Worm (Caenorhabditis elegans): ENCODE data around the gene msrp-5.
"Not testable (repeated sequence)": the region's sequence is repeated elsewhere in the genome, so short reads cannot be mapped to it uniquely, and the experiment has no call there.

msrp-5 gene

DNA sequence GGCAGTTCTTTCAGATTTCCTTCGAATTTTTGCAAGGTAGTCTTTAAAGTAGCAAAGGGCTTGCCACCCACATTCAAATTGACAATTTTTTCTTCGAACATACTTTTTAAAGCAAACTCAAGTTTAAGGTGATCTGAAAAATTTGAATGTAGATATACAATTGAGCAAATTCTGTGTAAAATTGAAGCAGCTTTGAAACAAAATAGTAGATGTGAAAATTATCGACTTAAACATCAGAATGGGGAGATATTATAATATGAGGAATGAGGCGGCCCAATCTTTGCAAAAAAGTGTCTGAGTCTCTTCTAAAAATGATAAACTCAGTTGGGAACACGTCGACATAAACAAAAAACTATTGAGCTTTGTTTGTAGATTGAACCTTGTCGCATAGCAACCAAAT is 27.8 kb downstream of the msrp-5 start, which contains the start of gene F22E5.11:
TSS of gene F22E5.11 (minus strand) at position 101 of the 400 bp plus-strand sequence.
- no peak for TF ChIP-seq nhr-237 (tag; optimal IDR thresholded peaks at IDR 0.05)
- no peak for TF ChIP-seq snpc-4 (tag; optimal IDR thresholded peaks at IDR 0.05)
- TF ChIP-seq unc-120 (tag; optimal IDR thresholded peaks at IDR 0.05; ENCODE audit: poor library complexity, severe bottlenecking): no peak
- TF ChIP-seq lin-32 (GFP tag; optimal IDR thresholded peaks at IDR 0.05): no peak
- no peak for TF ChIP-seq tbx-8 (GFP tag; optimal IDR thresholded peaks at IDR 0.05)
- no peak for TF ChIP-seq sptf-1 (tag; optimal IDR thresholded peaks at IDR 0.05)
- TF ChIP-seq mls-2 (tag; optimal IDR thresholded peaks at IDR 0.05): no peak
- TF ChIP-seq ceh-83 (GFP tag; optimal IDR thresholded peaks at IDR 0.05): no peak
- TF ChIP-seq zip-8 (tag; optimal IDR thresholded peaks at IDR 0.05): no peak
- no peak for TF ChIP-seq elt-1 (tag; optimal IDR thresholded peaks at IDR 0.05; ENCODE audit: borderline replicate concordance, insufficient read depth)
- TF ChIP-seq lsy-2 (tag; optimal IDR thresholded peaks at IDR 0.05): no peak
- no peak for TF ChIP-seq nhr-76 (tag; optimal IDR thresholded peaks at IDR 0.05)
- no peak for TF ChIP-seq nhr-12 (tag; optimal IDR thresholded peaks at IDR 0.05)
- TF ChIP-seq ceh-39 (tag; optimal IDR thresholded peaks at IDR 0.05): no peak
- no peak for TF ChIP-seq ztf-11 (tag; optimal IDR thresholded peaks at IDR 0.05)
- no peak for TF ChIP-seq unc-62 (GFP tag; optimal IDR thresholded peaks at IDR 0.05)

DNA sequence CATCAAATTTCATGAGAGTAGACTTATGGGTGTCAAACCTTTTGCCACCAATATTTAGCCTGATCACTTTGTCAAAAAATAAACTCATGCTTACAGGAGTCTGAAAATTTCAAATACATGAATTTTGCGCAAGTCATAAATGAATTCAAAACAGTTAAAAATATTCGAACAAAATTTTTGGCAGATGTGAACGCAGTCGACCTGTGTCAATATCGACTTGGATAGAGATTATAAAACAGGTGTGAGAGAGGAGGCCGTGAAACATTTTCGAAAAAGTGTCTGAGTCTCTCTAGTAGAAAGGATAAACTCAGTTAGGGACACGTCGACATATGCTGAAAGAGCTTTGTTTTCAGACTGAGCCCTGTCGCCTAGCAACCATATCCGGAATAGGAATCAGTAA is 30.0 kb downstream of the msrp-5 start, which contains the start of gene F22E5.12:
TSS of gene F22E5.12 (minus strand) at position 101 of the 400 bp plus-strand sequence.
- not testable (repeated sequence) for TF ChIP-seq tbx-8 (GFP tag; optimal IDR thresholded peaks at IDR 0.05); ztf-11 (tag; optimal IDR thresholded peaks at IDR 0.05); cnd-1 (tag; optimal IDR thresholded peaks at IDR 0.05)

DNA sequence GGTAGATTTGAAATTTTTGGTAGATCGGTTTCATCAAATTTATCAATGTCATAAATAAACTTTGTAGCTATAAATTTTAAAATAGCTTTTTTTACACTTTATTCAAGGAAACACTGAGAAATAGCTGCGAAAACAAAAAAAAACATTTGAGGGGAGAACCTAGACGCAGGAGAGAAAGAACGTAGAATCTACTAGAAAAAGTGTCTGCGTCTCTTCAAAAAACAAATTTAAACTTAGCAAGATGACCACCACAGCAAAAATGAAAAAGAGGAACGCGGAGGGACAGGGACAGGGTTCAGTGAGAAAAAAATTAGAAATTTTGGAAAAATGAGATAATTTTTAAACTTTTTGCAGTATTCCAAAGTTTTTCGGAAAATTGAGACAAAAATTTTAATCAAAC is 32.3 kb downstream of the msrp-5 start:
- no peak for TF ChIP-seq ztf-11 (tag; optimal IDR thresholded peaks at IDR 0.05)
- TF ChIP-seq pha-4 (tag; optimal IDR thresholded peaks at IDR 0.05): no peak
- no peak for TF ChIP-seq ceh-83 (GFP tag; optimal IDR thresholded peaks at IDR 0.05)
- TF ChIP-seq sem-2 (GFP tag; optimal IDR thresholded peaks at IDR 0.05): no peak
- TF ChIP-seq ham-2 (GFP tag; optimal IDR thresholded peaks at IDR 0.05): no peak
- no peak for TF ChIP-seq unc-120 (tag; optimal IDR thresholded peaks at IDR 0.05; ENCODE audit: poor library complexity, severe bottlenecking)
- TF ChIP-seq nhr-28 (tag; optimal IDR thresholded peaks at IDR 0.05): no peak
- TF ChIP-seq elt-1 (tag; optimal IDR thresholded peaks at IDR 0.05; ENCODE audit: borderline replicate concordance, insufficient read depth): no peak
- no peak for TF ChIP-seq mep-1 (tag; optimal IDR thresholded peaks at IDR 0.05)
- no peak for TF ChIP-seq zip-8 (tag; optimal IDR thresholded peaks at IDR 0.05)
- TF ChIP-seq nhr-2 (tag; optimal IDR thresholded peaks at IDR 0.05): no peak
- no peak for TF ChIP-seq cnd-1 (tag; optimal IDR thresholded peaks at IDR 0.05)
- TF ChIP-seq sptf-1 (tag; optimal IDR thresholded peaks at IDR 0.05): no peak
- TF ChIP-seq mls-2 (tag; optimal IDR thresholded peaks at IDR 0.05): no peak
- TF ChIP-seq elt-3 (tag; optimal IDR thresholded peaks at IDR 0.05): no peak
- TF ChIP-seq ceh-43 (GFP tag; optimal IDR thresholded peaks at IDR 0.05): no peak
- TF ChIP-seq nhr-12 (tag; optimal IDR thresholded peaks at IDR 0.05): no peak

DNA sequence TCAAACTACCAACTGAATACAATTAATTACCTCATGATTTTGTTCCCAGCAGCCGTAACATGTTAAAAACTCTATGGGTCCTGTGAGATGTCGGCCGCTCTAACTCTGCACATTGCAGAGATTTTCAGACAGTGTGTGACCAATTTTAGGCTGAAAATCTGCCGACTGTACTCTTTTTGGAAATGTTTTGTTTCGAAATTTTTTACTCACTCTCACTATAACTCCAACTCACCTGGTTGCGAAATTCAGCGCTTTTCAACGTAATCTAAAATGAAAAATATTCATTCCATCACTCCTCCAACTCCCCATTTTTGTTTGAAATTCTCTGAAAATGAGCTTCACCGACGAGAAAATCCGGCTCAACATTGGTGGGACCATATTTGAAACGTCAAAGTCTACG is 32.8 kb downstream of the msrp-5 start, which contains the start of the genes F22E5.13 and F22E5.6:
TSS of gene F22E5.13 (minus strand) at position 101 of the 400 bp plus-strand sequence.
TSS of gene F22E5.6 (plus strand) at position 297 of the 400 bp plus-strand sequence.
- no peak for TF ChIP-seq snpc-4 (tag; optimal IDR thresholded peaks at IDR 0.05)
- TF ChIP-seq sptf-1 (tag; optimal IDR thresholded peaks at IDR 0.05): no peak
- TF ChIP-seq ztf-11 (tag; optimal IDR thresholded peaks at IDR 0.05): no peak
- no peak for TF ChIP-seq mep-1 (tag; optimal IDR thresholded peaks at IDR 0.05)
- TF ChIP-seq nhr-237 (tag; optimal IDR thresholded peaks at IDR 0.05): no peak
- TF ChIP-seq zip-8 (tag; optimal IDR thresholded peaks at IDR 0.05): no peak
- TF ChIP-seq unc-120 (tag; optimal IDR thresholded peaks at IDR 0.05; ENCODE audit: poor library complexity, severe bottlenecking): no peak
- TF ChIP-seq mls-2 (tag; optimal IDR thresholded peaks at IDR 0.05): no peak
- no peak for TF ChIP-seq nhr-76 (tag; optimal IDR thresholded peaks at IDR 0.05)
- TF ChIP-seq ham-2 (GFP tag; optimal IDR thresholded peaks at IDR 0.05): no peak
- TF ChIP-seq hlh-1 (tag; optimal IDR thresholded peaks at IDR 0.05): no peak
- TF ChIP-seq elt-3 (tag; optimal IDR thresholded peaks at IDR 0.05): no peak
- no peak for TF ChIP-seq ceh-83 (GFP tag; optimal IDR thresholded peaks at IDR 0.05)
- no peak for TF ChIP-seq nhr-12 (tag; optimal IDR thresholded peaks at IDR 0.05)
- no peak for TF ChIP-seq tbx-8 (GFP tag; optimal IDR thresholded peaks at IDR 0.05)
- TF ChIP-seq lsy-2 (tag; optimal IDR thresholded peaks at IDR 0.05): no peak
- TF ChIP-seq ces-1 (GFP tag; optimal IDR thresholded peaks at IDR 0.05): no peak

DNA sequence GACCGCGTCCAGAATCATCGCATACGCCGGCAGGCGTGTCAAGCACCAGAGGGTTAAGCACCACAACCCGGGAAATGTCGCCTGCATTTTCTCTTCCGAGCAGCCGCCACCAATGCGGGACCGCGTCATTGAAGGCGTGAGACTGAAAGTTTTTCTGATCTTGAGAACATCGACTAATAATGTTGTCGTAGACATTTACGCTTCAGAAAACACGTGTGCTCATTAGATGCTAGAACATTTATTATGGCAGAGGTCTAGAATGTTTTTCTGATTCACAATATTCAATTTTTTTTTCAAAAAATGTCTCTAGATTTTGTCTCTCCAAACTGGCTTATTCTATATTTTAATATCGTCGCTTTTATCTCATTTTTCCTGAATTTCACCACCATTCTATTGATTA is 39.9 kb downstream of the msrp-5 start, which contains the start of gene sri-47:
TSS of gene sri-47 (plus strand) at position 301 of the 400 bp plus-strand sequence.
- TF ChIP-seq elt-1 (tag; optimal IDR thresholded peaks at IDR 0.05; ENCODE audit: borderline replicate concordance, insufficient read depth) (no peak), pha-4 (tag; optimal IDR thresholded peaks at IDR 0.05) (no peak), nhr-237 (tag; optimal IDR thresholded peaks at IDR 0.05) (no peak), mab-5 (tag; optimal IDR thresholded peaks at IDR 0.05) (no peak), nhr-12 (tag; optimal IDR thresholded peaks at IDR 0.05) (no peak), unc-120 (tag; optimal IDR thresholded peaks at IDR 0.05; ENCODE audit: poor library complexity, severe bottlenecking) (no peak), nhr-28 (tag; optimal IDR thresholded peaks at IDR 0.05) (no peak)

Data from whole organism, mixed stage, embryonic.